Fruit fly (Drosophila melanogaster) whole organism, prepupa: Measurements from ENCODE around the gene GNBP3.

Experiments used
- CG10631 ChIP-seq: fragments of 200-800 bp; sonication (Bioruptor generic); optimal IDR thresholded peaks from 2 replicates; lab custom pipeline; 2016; ENCODE audit warnings: missing biosample characterization, missing genetic modification characterization
- CG10669 ChIP-seq: fragments of 200-800 bp; sonication (Bioruptor generic); optimal IDR thresholded peaks from 3 replicates; lab custom pipeline; 2018; ENCODE audit warnings: missing biosample characterization, mild to moderate bottlenecking, missing genetic modification characterization, moderate library complexity
- CG11294 ChIP-seq: fragments of 200-800 bp; sonication (Bioruptor generic); IDR thresholded peaks from 2 replicates; pipeline ENCODE4 v1.3.6; 2022; ENCODE audit warnings: missing biosample characterization, missing genetic modification characterization
- CG15336 ChIP-seq: fragments of 200-800 bp; sonication (Bioruptor generic); IDR thresholded peaks from 2 replicates; pipeline ENCODE4 v1.3.6; 2022; ENCODE audit warnings: missing biosample characterization, missing genetic modification characterization
- CG1621 ChIP-seq: fragments of 200-800 bp; sonication (Bioruptor generic); optimal IDR thresholded peaks from 3 replicates; lab custom pipeline; 2018; ENCODE audit warnings: missing biosample characterization, mild to moderate bottlenecking, missing genetic modification characterization
- CG16779 ChIP-seq: fragments of 200-800 bp; sonication (Bioruptor generic); optimal IDR thresholded peaks from 3 replicates; lab custom pipeline; 2017; ENCODE audit warnings: missing biosample characterization, mild to moderate bottlenecking, missing genetic modification characterization
- CG3032 ChIP-seq: fragments of 200-800 bp; optimal IDR thresholded peaks from 2 replicates; lab custom pipeline; 2019; ENCODE audit warnings: missing biosample characterization, mild to moderate bottlenecking, missing genetic modification characterization, moderate library complexity
- CG31627 ChIP-seq: fragments of 200-800 bp; sonication (Bioruptor generic); optimal IDR thresholded peaks from 3 replicates; lab custom pipeline; 2016; ENCODE audit warnings: missing biosample characterization, missing genetic modification characterization
- CG32006 ChIP-seq: fragments of 200-800 bp; sonication (Bioruptor generic); optimal IDR thresholded peaks from 3 replicates; lab custom pipeline; 2017; ENCODE audit warnings: missing biosample characterization, mild to moderate bottlenecking, missing genetic modification characterization
- CG34406 ChIP-seq: fragments of 200-800 bp; sonication (Bioruptor generic); optimal IDR thresholded peaks from 3 replicates; lab custom pipeline; 2016; ENCODE audit warnings: missing biosample characterization, missing genetic modification characterization
- CG4318 ChIP-seq: fragments of 200-800 bp; sonication (Bioruptor generic); optimal IDR thresholded peaks from 3 replicates; lab custom pipeline; 2017; ENCODE audit warnings: missing biosample characterization, mild to moderate bottlenecking, missing genetic modification characterization
- CG6163 ChIP-seq: fragments of 200-800 bp; sonication (Bioruptor generic); IDR thresholded peaks from 3 replicates; pipeline ENCODE4 v1.3.6; 2022; ENCODE audit warnings: missing biosample characterization, missing genetic modification characterization
- CG6276 ChIP-seq: fragments of 200-800 bp; sonication (Bioruptor generic); optimal IDR thresholded peaks from 2 replicates; lab custom pipeline; 2017; ENCODE audit warnings: missing biosample characterization, mild to moderate bottlenecking, missing genetic modification characterization
- CG6854 ChIP-seq: fragments of 200-800 bp; sonication (Bioruptor generic); optimal IDR thresholded peaks from 2 replicates; lab custom pipeline; 2017; ENCODE audit warnings: missing biosample characterization, mild to moderate bottlenecking, missing genetic modification characterization
- CG9139 ChIP-seq: fragments of 200-800 bp; sonication (Bioruptor generic); optimal IDR thresholded peaks from 3 replicates; lab custom pipeline; 2017; ENCODE audit warnings: missing biosample characterization, mild to moderate bottlenecking, missing genetic modification characterization
- Eip75B ChIP-seq: fragments of 200-800 bp; sonication (Bioruptor generic); optimal IDR thresholded peaks from 3 replicates; lab custom pipeline; 2016; ENCODE audit warnings: missing biosample characterization, missing genetic modification characterization
- Eip78C ChIP-seq: fragments of 200-800 bp; sonication (Bioruptor generic); peaks from one replicate; lab custom pipeline; 2016; ENCODE audit warnings: missing biosample characterization, missing genetic modification characterization
- Hr4 ChIP-seq: fragments of 200-800 bp; sonication (Bioruptor generic); optimal IDR thresholded peaks from 3 replicates; lab custom pipeline; 2016; ENCODE audit warnings: missing biosample characterization, missing genetic modification characterization
- Lpt ChIP-seq: fragments of 200-800 bp; sonication (Bioruptor generic); optimal IDR thresholded peaks from 3 replicates; lab custom pipeline; 2016; ENCODE audit warnings: missing biosample characterization, missing genetic modification characterization
- Sox14 ChIP-seq: fragments of 200-800 bp; sonication (Bioruptor generic); optimal IDR thresholded peaks from 3 replicates; lab custom pipeline; 2016; ENCODE audit warnings: missing biosample characterization, missing genetic modification characterization
- Sox15 ChIP-seq: fragments of 200-800 bp; sonication (Bioruptor generic); optimal IDR thresholded peaks from 3 replicates; lab custom pipeline; 2016; ENCODE audit warnings: missing biosample characterization, missing genetic modification characterization
- cyc ChIP-seq: fragments of 200-800 bp; sonication (Bioruptor generic); optimal IDR thresholded peaks from 3 replicates; lab custom pipeline; 2016; ENCODE audit warnings: missing biosample characterization, missing genetic modification characterization
- dac ChIP-seq: fragments of 200-800 bp; sonication (Bioruptor generic); optimal IDR thresholded peaks from 2 replicates; lab custom pipeline; 2017; ENCODE audit warnings: missing biosample characterization, mild to moderate bottlenecking, missing genetic modification characterization
- eg ChIP-seq: fragments of 200-800 bp; sonication (Bioruptor generic); IDR thresholded peaks from 3 replicates; pipeline ENCODE4 v1.3.6; 2022; ENCODE audit warnings: missing biosample characterization, missing genetic modification characterization
- esn ChIP-seq: fragments of 200-800 bp; sonication (Bioruptor generic); optimal IDR thresholded peaks from 2 replicates; lab custom pipeline; 2016; ENCODE audit warnings: missing biosample characterization, mild to moderate bottlenecking, missing genetic modification characterization, moderate library complexity
- fkh ChIP-seq: fragments of 200-800 bp; sonication (Bioruptor generic); optimal IDR thresholded peaks from 3 replicates; lab custom pipeline; 2017; ENCODE audit warnings: missing biosample characterization, mild to moderate bottlenecking, missing genetic modification characterization, moderate library complexity
- lz ChIP-seq: fragments of 200-800 bp; sonication (Bioruptor generic); optimal IDR thresholded peaks from 3 replicates; lab custom pipeline; 2016; ENCODE audit warnings: missing biosample characterization, missing genetic modification characterization
- net ChIP-seq: fragments of 200-800 bp; sonication (Bioruptor generic); optimal IDR thresholded peaks from 3 replicates; lab custom pipeline; 2016; ENCODE audit warnings: missing biosample characterization, missing genetic modification characterization
- pdm3 ChIP-seq: fragments of 200-800 bp; sonication (Bioruptor generic); optimal IDR thresholded peaks from 3 replicates; lab custom pipeline; 2016; ENCODE audit warnings: missing biosample characterization, missing genetic modification characterization
- spab ChIP-seq: fragments of 200-800 bp; sonication (Bioruptor generic); optimal IDR thresholded peaks from 2 replicates; lab custom pipeline; 2017; ENCODE audit warnings: missing biosample characterization, mild to moderate bottlenecking, missing genetic modification characterization, missing genetic modification reagents
- svp ChIP-seq: fragments of 200-800 bp; sonication (Bioruptor generic); peaks from one replicate; lab custom pipeline; 2016; ENCODE audit warnings: missing biosample characterization, missing genetic modification characterization
- topi ChIP-seq: fragments of 200-800 bp; sonication (Bioruptor generic); optimal IDR thresholded peaks from 3 replicates; lab custom pipeline; 2016; ENCODE audit warnings: missing biosample characterization, missing genetic modification characterization
- vri ChIP-seq: fragments of 200-800 bp; sonication (Bioruptor generic); optimal IDR thresholded peaks from 3 replicates; lab custom pipeline; 2016; ENCODE audit warnings: missing biosample characterization, mild to moderate bottlenecking, missing genetic modification characterization

The GNBP3 gene

DNA sequence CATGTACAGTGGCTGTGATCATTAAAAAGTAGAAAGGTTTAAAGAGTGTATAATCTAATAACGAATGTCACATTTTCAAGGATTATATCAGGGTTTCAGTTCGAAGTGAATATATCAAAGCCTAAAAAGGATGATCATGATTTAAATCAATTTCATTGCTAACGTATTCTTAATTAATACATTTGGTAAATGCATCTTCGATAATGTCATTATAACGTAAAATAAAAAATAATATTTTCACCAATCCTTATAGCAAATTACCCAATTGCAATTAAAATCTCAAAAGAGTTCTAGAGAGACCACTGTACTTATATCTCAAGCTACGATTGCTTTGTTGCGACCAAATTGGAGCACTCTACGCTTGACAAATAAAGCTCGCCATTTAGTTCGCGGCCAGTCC is 27.2 kb downstream of the GNBP3 start:
- TF ChIP-seq svp (GFP tag; lab: Kevin White, UChicago) (peak; percentile 75), Hr4 (GFP tag; lab: Kevin White, UChicago) (no peak), Eip78C (peak; percentile 79), CG9139 (GFP tag; lab: Kevin White, UChicago) (no peak), CG1621 (tag; lab: Kevin White, UChicago) (no peak), CG10669 (GFP tag; lab: Kevin White, UChicago) (no peak)

DNA sequence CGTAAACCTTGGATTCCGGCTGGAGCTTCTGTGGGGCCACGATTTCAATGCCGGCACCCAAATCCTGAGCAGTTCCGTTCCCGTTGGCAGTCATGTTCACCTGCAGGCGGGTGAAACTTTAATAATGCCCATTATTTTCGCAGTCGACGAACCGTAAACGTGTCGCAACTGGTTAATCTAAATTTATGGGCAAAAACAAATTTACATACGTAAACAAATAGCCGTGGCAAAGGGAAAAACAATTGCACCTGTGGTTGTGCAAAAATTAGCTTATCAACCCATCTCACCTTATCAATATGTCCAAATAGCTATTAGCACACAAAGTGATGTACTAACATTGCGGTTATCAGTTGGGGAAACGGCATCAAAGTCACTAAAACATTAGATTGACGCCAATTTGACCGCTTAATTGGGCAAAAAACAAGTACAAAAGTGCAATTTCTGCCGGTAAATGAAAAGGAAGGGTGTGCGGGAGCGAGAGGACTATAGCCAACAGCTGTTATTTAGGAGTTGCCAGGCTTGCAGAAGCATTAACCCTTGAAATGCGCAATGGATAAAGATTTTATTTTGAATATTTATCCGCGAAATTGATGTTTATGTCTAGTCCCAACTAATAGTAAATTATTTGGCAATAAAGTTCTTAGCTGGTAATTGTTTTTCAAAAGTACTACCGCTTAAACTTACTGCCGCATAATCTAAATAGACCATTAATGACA is 30.5 kb downstream of the GNBP3 start:
- TF ChIP-seq esn (GFP tag; lab: Kevin White, UChicago) (peak; percentile 41), CG10631 (GFP tag; lab: Kevin White, UChicago) (no peak), cyc (no peak), pdm3 (GFP tag; lab: Kevin White, UChicago) (no peak), Sox14 (GFP tag; lab: Kevin White, UChicago) (peak; percentile 13), eg (GFP tag; lab: Robert Waterston, UW) (no peak), topi (no peak), Eip75B (GFP tag; lab: Kevin White, UChicago) (peak; percentile 41), CG31627 (GFP tag; lab: Kevin White, UChicago) (peak; percentile 21), CG6276 (GFP tag; lab: Kevin White, UChicago) (no peak), CG32006 (GFP tag; lab: Kevin White, UChicago) (no peak), svp (GFP tag; lab: Kevin White, UChicago) (peak; percentile 71), dac (GFP tag; lab: Kevin White, UChicago) (no peak), CG15336 (no peak), net (GFP tag; lab: Kevin White, UChicago) (no peak), CG16779 (tag; lab: Kevin White, UChicago) (no peak), CG3032 (tag; lab: Kevin White, UChicago) (peak; percentile 15), lz (GFP tag; lab: Kevin White, UChicago) (peak; percentile 12)
- TF ChIP-seq, all 60 proteins: peak for 7

DNA sequence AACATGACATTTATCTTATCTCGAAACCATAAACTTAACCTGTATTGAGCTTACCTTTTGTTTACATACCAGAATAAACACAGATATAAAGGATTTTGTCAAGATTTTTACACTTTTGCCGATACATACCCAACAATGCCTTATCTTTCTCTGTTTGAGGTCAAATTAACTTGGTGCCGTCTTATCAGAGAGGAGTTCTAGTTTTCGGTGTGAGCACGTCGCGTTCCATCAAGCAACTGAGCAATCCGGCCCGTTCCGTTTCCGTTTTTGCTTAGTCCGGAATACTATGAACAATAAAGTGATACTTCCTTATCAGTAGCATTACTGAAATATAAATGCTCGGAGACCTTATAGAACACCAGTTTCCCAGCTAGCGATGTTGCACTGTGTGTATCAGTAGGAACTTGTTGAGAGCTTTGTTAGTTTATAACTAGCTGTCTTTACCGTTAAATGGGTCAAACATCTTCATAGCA is 31.1 kb downstream of the GNBP3 start, which contains the start of gene Galk:
Gene Galk (minus strand): TSS at position 244 of the 473 bp plus-strand sequence.
- TF ChIP-seq CG6854 (no peak), topi (no peak), CG11294 (GFP tag; lab: Robert Waterston, UW) (0 out of 2 replicates have a peak, but pooled peaks have one; percentile 32), CG6163 (0 out of 3 replicates have a peak, but pooled peaks have one; percentile 24), Lpt (GFP tag; lab: Kevin White, UChicago) (no peak), fkh (GFP tag; lab: Kevin White, UChicago) (peak; percentile 78), CG16779 (tag; lab: Kevin White, UChicago) (no peak), CG15336 (0 out of 2 replicates have a peak, but pooled peaks have one; percentile 14), vri (GFP tag; lab: Kevin White, UChicago) (no peak)

DNA sequence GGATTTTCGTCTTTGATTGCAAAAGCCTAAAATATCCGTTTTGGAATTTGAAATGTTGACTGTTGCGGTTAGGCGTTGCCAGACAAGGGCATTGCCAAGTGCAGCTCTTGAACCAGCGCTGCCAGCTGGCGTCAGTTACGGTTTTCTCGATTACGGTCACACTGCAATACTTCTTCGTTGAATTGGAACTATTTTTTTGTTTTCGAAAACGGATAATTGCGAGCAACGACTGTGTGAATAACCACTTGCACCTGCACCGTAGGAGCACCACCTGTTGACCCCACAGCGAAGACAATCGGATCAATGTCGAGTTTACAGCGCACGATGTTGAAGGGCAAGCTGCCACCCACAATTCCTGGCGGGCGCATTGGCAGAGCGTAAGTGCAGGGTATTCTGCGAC is 31.8 kb downstream of the GNBP3 start, which contains the start of gene CG5068:
Gene CG5068 (plus strand): TSS at position 129 of the 400 bp plus-strand sequence.
- TF ChIP-seq CG16779 (tag; lab: Kevin White, UChicago): no peak
- no peak for TF ChIP-seq CG4318 (GFP tag; lab: Kevin White, UChicago)
- no peak for TF ChIP-seq spab
- peak; percentile 13 for TF ChIP-seq fkh (GFP tag; lab: Kevin White, UChicago)
- no peak for TF ChIP-seq Sox15 (GFP tag; lab: Kevin White, UChicago)
- no peak for TF ChIP-seq Eip75B (GFP tag; lab: Kevin White, UChicago)
- no peak for TF ChIP-seq esn (GFP tag; lab: Kevin White, UChicago)

DNA sequence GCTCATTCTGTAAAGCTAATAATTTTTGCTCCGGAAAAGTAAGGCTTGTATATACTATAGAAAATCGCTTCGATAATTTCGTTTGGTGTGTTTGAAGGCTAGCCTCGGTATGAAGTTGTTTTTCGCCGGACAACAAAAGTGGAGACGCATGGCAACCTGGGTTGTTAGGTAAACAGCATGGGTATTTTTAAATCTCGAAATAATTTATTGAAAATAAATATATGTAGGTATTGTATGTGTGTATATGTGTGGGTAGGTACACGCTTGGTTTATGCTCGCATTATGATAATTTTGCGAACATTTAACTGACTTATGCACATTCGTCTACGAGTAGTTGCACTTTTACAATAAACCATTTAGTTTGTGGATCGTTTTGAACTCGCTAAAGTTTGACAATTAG is 35.3 kb downstream of the GNBP3 start, which contains the start of gene CG5280:
Gene CG5280 (minus strand): TSS at position 101 of the 400 bp plus-strand sequence.
- TF ChIP-seq CG34406 (GFP tag; lab: Kevin White, UChicago) (no peak), CG4318 (GFP tag; lab: Kevin White, UChicago) (no peak)
